In the genomic region with DNA sequence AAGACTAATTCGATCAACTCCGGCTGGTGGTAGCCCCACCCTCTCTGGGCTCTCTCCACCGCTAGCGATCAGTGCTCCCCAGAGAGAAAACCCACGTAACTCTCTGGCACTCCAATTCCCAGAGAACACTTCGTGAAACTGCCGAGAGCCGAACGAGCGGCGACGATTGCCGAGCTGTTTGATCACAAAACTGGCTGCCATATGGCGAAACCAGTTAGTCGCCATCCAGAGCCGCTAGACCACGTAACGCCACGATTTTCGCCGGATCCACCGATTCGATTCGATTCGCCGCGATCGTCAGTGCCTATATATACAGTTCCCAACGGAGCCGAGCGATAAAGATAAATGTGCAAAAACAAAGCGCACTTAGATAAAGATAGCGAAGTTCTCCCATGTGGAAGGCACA, we compare ENCODE assay signal across 2 fruit fly cellular contexts.
TF ChIP-seq lines count a peak whose summit lies in the region.

A gene (plus strand): TSS at position 209 of the 406 bp plus-strand sequence.

TF ChIP-seq in whole organism, embryonic, 481 proteins besides CTCF, POLR2A, EP300 and RAD21 (continued from another document and continues in another):
- TF ChIP-seq fd64A (GFP tag; optimal IDR thresholded peaks at IDR 0.05; lab: Kevin White, UChicago): peak; percentile 67
- TF ChIP-seq CG7963 (GFP tag; IDR thresholded peaks at IDR 0.05; lab: Robert Waterston, UW; ENCODE audit: partially characterized antibody): peak; percentile 52; the same call in 1 of the 3 replicates
- TF ChIP-seq bbx (GFP tag; IDR thresholded peaks at IDR 0.05; lab: Robert Waterston, UW; ENCODE audit: partially characterized antibody): peak; percentile 74
- TF ChIP-seq lilli (GFP tag; optimal IDR thresholded peaks at IDR 0.05; lab: Kevin White, UChicago): peak; percentile 16
- TF ChIP-seq CG6272 (GFP tag; IDR thresholded peaks at IDR 0.05; lab: Robert Waterston, UW): no peak
- 0 out of 3 replicates have a peak, but pooled peaks have one; percentile 70 for TF ChIP-seq CG2199 (GFP tag; IDR thresholded peaks at IDR 0.05; lab: Robert Waterston, UW)
- TF ChIP-seq pros (GFP tag; optimal IDR thresholded peaks at IDR 0.05; lab: Kevin White, UChicago): no peak
- TF ChIP-seq Xbp1 (GFP tag; optimal IDR thresholded peaks at IDR 0.05; lab: Kevin White, UChicago): peak; percentile 29
- no peak for TF ChIP-seq Sox100B (GFP tag; optimal IDR thresholded peaks at IDR 0.05; lab: Kevin White, UChicago)
- peak; percentile 73 for TF ChIP-seq Rfx (GFP tag; IDR thresholded peaks at IDR 0.05; lab: Robert Waterston, UW)
- peak; percentile 39; the same call in 1 of the 2 replicates for TF ChIP-seq inv (GFP tag; IDR thresholded peaks at IDR 0.05; lab: Robert Waterston, UW; ENCODE audit: partially characterized antibody)
- peak; percentile 99 for TF ChIP-seq CG12769 (tag; optimal IDR thresholded peaks at IDR 0.05; lab: Kevin White, UChicago)
- no peak for TF ChIP-seq CG2116 (GFP tag; optimal IDR thresholded peaks at IDR 0.05; lab: Kevin White, UChicago)
- no peak for TF ChIP-seq CG9437 (GFP tag; optimal IDR thresholded peaks at IDR 0.05; lab: Kevin White, UChicago)
- no peak for TF ChIP-seq tin (GFP tag; optimal IDR thresholded peaks at IDR 0.05; lab: Kevin White, UChicago)
- TF ChIP-seq btn (GFP tag; optimal IDR thresholded peaks at IDR 0.05; lab: Kevin White, UChicago): peak; percentile 24
- peak; percentile 76 for TF ChIP-seq Fer1 (GFP tag; optimal IDR thresholded peaks at IDR 0.05; lab: Kevin White, UChicago)
- peak; percentile 29; the same call in 1 of the 2 replicates for TF ChIP-seq ttk (GFP tag; IDR thresholded peaks at IDR 0.05; lab: Robert Waterston, UW)
- peak; percentile 85 for TF ChIP-seq CG42726 (GFP tag; IDR thresholded peaks at IDR 0.05; lab: Robert Waterston, UW; ENCODE audit: partially characterized antibody)
- TF ChIP-seq CG30431 (GFP tag; optimal IDR thresholded peaks at IDR 0.05; lab: Kevin White, UChicago): no peak
- TF ChIP-seq ara (GFP tag; IDR thresholded peaks at IDR 0.05; lab: Robert Waterston, UW): no peak
- TF ChIP-seq CG13424 (tag; optimal IDR thresholded peaks at IDR 0.05; lab: Kevin White, UChicago): no peak
- TF ChIP-seq pum (GFP tag; optimal IDR thresholded peaks at IDR 0.05; lab: Kevin White, UChicago): no peak
- peak; percentile 33 for TF ChIP-seq trem (tag; optimal IDR thresholded peaks at IDR 0.05; lab: Kevin White, UChicago)
- no peak for TF ChIP-seq D19A (tag; optimal IDR thresholded peaks at IDR 0.05; lab: Kevin White, UChicago)
- peak; percentile 71; the same call in 1 of the 2 replicates for TF ChIP-seq chm (GFP tag; IDR thresholded peaks at IDR 0.05; lab: Robert Waterston, UW)
- peak; percentile 38 for TF ChIP-seq CG17829 (tag; optimal IDR thresholded peaks at IDR 0.05; lab: Kevin White, UChicago)
- no peak for TF ChIP-seq CG9797 (GFP tag; optimal IDR thresholded peaks at IDR 0.05; lab: Kevin White, UChicago)
- TF ChIP-seq salm (tag; optimal IDR thresholded peaks at IDR 0.05; lab: Kevin White, UChicago): peak; percentile 43
- TF ChIP-seq Xrp1 (GFP tag; IDR thresholded peaks at IDR 0.05; lab: Robert Waterston, UW): 0 out of 2 replicates have a peak, but pooled peaks have one; percentile 34
- TF ChIP-seq Deaf1 (tag; optimal IDR thresholded peaks at IDR 0.05; lab: Kevin White, UChicago): peak; percentile 100
- TF ChIP-seq bab2 (GFP tag; optimal IDR thresholded peaks at IDR 0.05; lab: Kevin White, UChicago): no peak
- peak; percentile 72; the same call in 1 of the 2 replicates for TF ChIP-seq stc (GFP tag; IDR thresholded peaks at IDR 0.05; lab: Robert Waterston, UW)
- peak; percentile 39 for TF ChIP-seq oc (tag; optimal IDR thresholded peaks at IDR 0.05; lab: Kevin White, UChicago)
- TF ChIP-seq CG6813 (GFP tag; optimal IDR thresholded peaks at IDR 0.05; lab: Kevin White, UChicago): peak; percentile 27
- TF ChIP-seq CG32532 (GFP tag; IDR thresholded peaks at IDR 0.05; lab: Robert Waterston, UW): peak; percentile 83
- peak; percentile 16 for TF ChIP-seq NC2β (GFP tag; optimal IDR thresholded peaks at IDR 0.05; lab: Kevin White, UChicago)
- TF ChIP-seq CG9932 (GFP tag; IDR thresholded peaks at IDR 0.05; lab: Robert Waterston, UW): peak; percentile 42; the same call in 1 of the 2 replicates
- peak; percentile 8 for TF ChIP-seq Blimp-1 (GFP tag; optimal IDR thresholded peaks at IDR 0.05; lab: Kevin White, UChicago)
- no peak for TF ChIP-seq CG14965 (GFP tag; optimal IDR thresholded peaks at IDR 0.05; lab: Kevin White, UChicago; ENCODE audit: borderline replicate concordance)
- peak; percentile 47 for TF ChIP-seq CG8290 (GFP tag; optimal IDR thresholded peaks at IDR 0.05; lab: Kevin White, UChicago)
- peak in 1 of 2 experiments; percentile 88 for TF ChIP-seq CG8290 (tag; optimal IDR thresholded peaks at IDR 0.05; lab: Kevin White, UChicago)
- peak; percentile 8 for TF ChIP-seq CG7786 (GFP tag; optimal IDR thresholded peaks at IDR 0.05; lab: Kevin White, UChicago)
- no peak for TF ChIP-seq Hmx (GFP tag; optimal IDR thresholded peaks at IDR 0.05; lab: Kevin White, UChicago)
- TF ChIP-seq CG11398 (GFP tag; optimal IDR thresholded peaks at IDR 0.05; lab: Kevin White, UChicago): peak; percentile 36
- peak; percentile 39; the same call in 1 of the 2 replicates for TF ChIP-seq NFAT (GFP tag; IDR thresholded peaks at IDR 0.05; lab: Robert Waterston, UW)
- peak; percentile 44; the same call in 1 of the 2 replicates for TF ChIP-seq Nf-YA (GFP tag; IDR thresholded peaks at IDR 0.05; lab: Robert Waterston, UW)
- TF ChIP-seq Sin3A (optimal IDR thresholded peaks at IDR 0.05; lab: Kevin White, UChicago): no peak
- TF ChIP-seq CG34224 (GFP tag; IDR thresholded peaks at IDR 0.05; lab: Robert Waterston, UW; ENCODE audit: partially characterized antibody): peak; percentile 74
- peak; percentile 19 for TF ChIP-seq run (tag; optimal IDR thresholded peaks at IDR 0.05; lab: Kevin White, UChicago)
- peak; percentile 67 for TF ChIP-seq rib (GFP tag; IDR thresholded peaks at IDR 0.05; lab: Robert Waterston, UW)
- TF ChIP-seq chn (GFP tag; optimal IDR thresholded peaks at IDR 0.05; lab: Kevin White, UChicago): no peak
- TF ChIP-seq vvl (GFP tag; IDR thresholded peaks at IDR 0.05; lab: Robert Waterston, UW): peak; percentile 79
- peak; percentile 60 for TF ChIP-seq grn (GFP tag; optimal IDR thresholded peaks at IDR 0.05; lab: Kevin White, UChicago)
- peak; percentile 57; the same call in 1 of the 3 replicates for TF ChIP-seq otp (GFP tag; IDR thresholded peaks at IDR 0.05; lab: Robert Waterston, UW)
- no peak for TF ChIP-seq sc (optimal IDR thresholded peaks at IDR 0.05; lab: Kevin White, UChicago)
- no peak for TF ChIP-seq sc (GFP tag; optimal IDR thresholded peaks at IDR 0.05; lab: Kevin White, UChicago)
- TF ChIP-seq CG11695 (GFP tag; IDR thresholded peaks at IDR 0.05; lab: Robert Waterston, UW): peak; percentile 24; the same call in 1 of the 3 replicates
- TF ChIP-seq NC2α (GFP tag; optimal IDR thresholded peaks at IDR 0.05; lab: Kevin White, UChicago): peak; percentile 28
- peak; percentile 43; the same call in 1 of the 2 replicates for TF ChIP-seq Scr (GFP tag; IDR thresholded peaks at IDR 0.05; lab: Robert Waterston, UW; ENCODE audit: partially characterized antibody)

TF ChIP-seq in whole organism, prepupa, 60 proteins besides CTCF, POLR2A, EP300 and RAD21 (continued from another document):
- TF ChIP-seq Ets21C (GFP tag; optimal IDR thresholded peaks at IDR 0.05; lab: Kevin White, UChicago) (no peak), CG8319 (GFP tag; optimal IDR thresholded peaks at IDR 0.05; lab: Kevin White, UChicago) (no peak), esn (GFP tag; optimal IDR thresholded peaks at IDR 0.05; lab: Kevin White, UChicago) (peak; percentile 57), CG11902 (GFP tag; optimal IDR thresholded peaks at IDR 0.05; lab: Kevin White, UChicago) (no peak), CG11762 (GFP tag; optimal IDR thresholded peaks at IDR 0.05; lab: Kevin White, UChicago; ENCODE audit: insufficient read depth) (no peak), Eip78C (GFP tag; lab: Kevin White, UChicago) (peak; percentile 72), CG10631 (GFP tag; optimal IDR thresholded peaks at IDR 0.05; lab: Kevin White, UChicago) (no peak), Sox15 (GFP tag; optimal IDR thresholded peaks at IDR 0.05; lab: Kevin White, UChicago) (no peak), Met (GFP tag; optimal IDR thresholded peaks at IDR 0.05; lab: Kevin White, UChicago) (no peak), Lpt (GFP tag; optimal IDR thresholded peaks at IDR 0.05; lab: Kevin White, UChicago) (peak; percentile 73)
